Worm (Caenorhabditis elegans) whole organism, young adult: ENCODE results near the gene F47C12.6.

Source experiments
- B0035.1 ChIP-seq: sonication (generic microtip); optimal IDR thresholded peaks from 2 replicates; lab custom pipeline; 2016; ENCODE audit warnings: missing genetic modification characterization, mild to moderate bottlenecking, missing compliant biosample characterization, missing genotype, missing genetic modification reagents
- B0336.3 ChIP-seq: fragments of 200-800 bp; sonication (Bioruptor generic); IDR thresholded peaks from 2 replicates; pipeline ENCODE4 v1.3.6; 2022; ENCODE audit warnings: missing genetic modification characterization, missing compliant biosample characterization
- D2030.7 ChIP-seq: fragments of 200-800 bp; sonication (Bioruptor generic); IDR thresholded peaks from 2 replicates; pipeline ENCODE4 v1.3.6; 2022; ENCODE audit warnings: missing genetic modification reagents, missing genetic modification characterization, missing compliant biosample characterization
- F10E7.11 ChIP-seq: sonication (generic microtip); optimal IDR thresholded peaks from 2 replicates; lab custom pipeline; 2017; ENCODE audit warnings: mild to moderate bottlenecking, missing genetic modification characterization, moderate library complexity, missing compliant biosample characterization
- F55B11.4 ChIP-seq: sonication (generic microtip); optimal IDR thresholded peaks from 2 replicates; lab custom pipeline; 2016; ENCODE audit warnings: missing compliant biosample characterization, missing genetic modification characterization, borderline replicate concordance; ENCODE audit not compliant: insufficient read depth
- Y56A3A.18 ChIP-seq: fragments of 200-800 bp; sonication (Bioruptor generic); IDR thresholded peaks from 2 replicates; pipeline ENCODE4 v1.3.6; 2022; ENCODE audit warnings: missing genetic modification reagents, missing genetic modification characterization, missing compliant biosample characterization
- ZK185.1 ChIP-seq: sonication (generic microtip); optimal IDR thresholded peaks from 2 replicates; lab custom pipeline; 2016; ENCODE audit warnings: mild to moderate bottlenecking, missing genetic modification characterization, missing compliant biosample characterization; ENCODE audit not compliant: poor library complexity, severe bottlenecking
- aptf-2 ChIP-seq: fragments of 200-800 bp; sonication (Bioruptor generic); conservative IDR thresholded peaks from 2 replicates; pipeline ENCODE4 v1.3.6; 2022; ENCODE audit warnings: missing genetic modification reagents, missing genetic modification characterization, missing compliant biosample characterization
- bed-2 ChIP-seq: fragments of 200-800 bp; sonication (Bioruptor generic); IDR thresholded peaks from 2 replicates; pipeline ENCODE4 v1.3.6; 2022; ENCODE audit warnings: missing genetic modification reagents, missing genetic modification characterization, missing compliant biosample characterization
- ccch-3 ChIP-seq: fragments of 200-800 bp; sonication (Bioruptor generic); optimal IDR thresholded peaks from 2 replicates; lab custom pipeline; 2018; ENCODE audit warnings: mild to moderate bottlenecking, missing genetic modification characterization, missing compliant biosample characterization
- cebp-1 ChIP-seq, 2 experiments: fragments of 200-800 bp in 1 of 2; sonication (Bioruptor generic) in 1 of 2; sonication (generic microtip) in 1 of 2; IDR thresholded peaks in 1 of 2; optimal IDR thresholded peaks in 1 of 2; 2 replicates each; pipeline versions ENCODE4 v1.3.6 to Lab custom; 2017 to 2022; ENCODE audit warnings: missing compliant biosample characterization in 2 of 2, missing genetic modification characterization in 2 of 2, mild to moderate bottlenecking in 1 of 2, missing genetic modification reagents in 1 of 2, moderate library complexity in 1 of 2
- ceh-100 ChIP-seq: fragments of 200-800 bp; sonication (Bioruptor generic); IDR thresholded peaks from 2 replicates; pipeline ENCODE4 v1.3.6; 2022; ENCODE audit warnings: missing genetic modification reagents, missing genetic modification characterization, missing compliant biosample characterization
- ceh-91 ChIP-seq: fragments of 200-800 bp; sonication (Bioruptor generic); IDR thresholded peaks from 2 replicates; pipeline ENCODE4 v1.3.6; 2022; ENCODE audit warnings: missing genetic modification reagents, missing genetic modification characterization, missing compliant biosample characterization
- dpff-1 ChIP-seq: sonication (generic microtip); optimal IDR thresholded peaks from 2 replicates; lab custom pipeline; 2017; ENCODE audit warnings: mild to moderate bottlenecking, missing genetic modification characterization, missing compliant biosample characterization
- efl-1 ChIP-seq: fragments of 150-350 bp; optimal IDR thresholded peaks from 2 replicates; lab custom pipeline; 2014; ENCODE audit warnings: missing biosample characterization, missing genetic modification reagents, missing genetic modification characterization
- ets-4 ChIP-seq: fragments of 200-800 bp; sonication (Bioruptor generic); optimal IDR thresholded peaks from 2 replicates; lab custom pipeline; 2018; ENCODE audit warnings: mild to moderate bottlenecking, missing genetic modification characterization, missing compliant biosample characterization
- hmg-1.2 ChIP-seq: fragments of 200-800 bp; sonication (Bioruptor generic); IDR thresholded peaks from 2 replicates; pipeline ENCODE4 v1.3.6; 2022; ENCODE audit warnings: missing genetic modification reagents, missing genetic modification characterization, missing compliant biosample characterization
- lag-1 ChIP-seq: fragments of 200-800 bp; sonication (Bioruptor generic); IDR thresholded peaks from 2 replicates; pipeline ENCODE4 v1.3.6; 2022; ENCODE audit warnings: missing genetic modification reagents, missing genetic modification characterization, missing compliant biosample characterization
- let-526 ChIP-seq: fragments of 200-800 bp; sonication (Bioruptor generic); IDR thresholded peaks from 2 replicates; pipeline ENCODE4 v1.3.6; 2022; ENCODE audit warnings: missing genetic modification reagents, missing genetic modification characterization, missing compliant biosample characterization
- lin-26 ChIP-seq: fragments of 200-800 bp; sonication (Bioruptor generic); IDR thresholded peaks from 2 replicates; pipeline ENCODE4 v1.3.6; 2022; ENCODE audit warnings: missing genetic modification reagents, missing genetic modification characterization, missing compliant biosample characterization
- lin-35 ChIP-seq, 3 experiments: fragments of 150-350 bp in 2 of 3; sonication (generic microtip) in 1 of 3; optimal IDR thresholded peaks; 2 replicates each; lab custom pipeline; 2014 to 2018; ENCODE audit warnings: missing biosample characterization in 3 of 3, missing genetic modification characterization in 3 of 3, missing genetic modification reagents in 3 of 3
- lin-40 ChIP-seq: sonication (generic microtip); optimal IDR thresholded peaks from 2 replicates; lab custom pipeline; 2016; ENCODE audit warnings: missing genetic modification characterization, mild to moderate bottlenecking, missing compliant biosample characterization, missing genotype, missing genetic modification reagents
- lin-54 ChIP-seq: fragments of 200-800 bp; sonication (Bioruptor generic); optimal IDR thresholded peaks from 2 replicates; lab custom pipeline; 2018; ENCODE audit warnings: mild to moderate bottlenecking, missing genetic modification characterization, missing compliant biosample characterization
- lsy-27 ChIP-seq: sonication (generic microtip); optimal IDR thresholded peaks from 2 replicates; lab custom pipeline; 2017; ENCODE audit warnings: missing genetic modification characterization, mild to moderate bottlenecking, missing compliant biosample characterization, antibody characterized with exemption, missing genotype, borderline replicate concordance; ENCODE audit not compliant: insufficient read depth
- madf-10 ChIP-seq: sonication (generic microtip); optimal IDR thresholded peaks from 2 replicates; lab custom pipeline; 2016; ENCODE audit warnings: mild to moderate bottlenecking, missing genetic modification characterization, missing compliant biosample characterization
- madf-3 ChIP-seq: fragments of 200-800 bp; sonication (Bioruptor generic); IDR thresholded peaks from 2 replicates; pipeline ENCODE4 v1.3.6; 2022; ENCODE audit warnings: missing genetic modification reagents, missing genetic modification characterization, missing compliant biosample characterization
- madf-6 ChIP-seq: fragments of 200-800 bp; sonication (Bioruptor generic); IDR thresholded peaks from 2 replicates; pipeline ENCODE4 v1.3.6; 2022; ENCODE audit warnings: missing genetic modification reagents, missing genetic modification characterization, missing compliant biosample characterization
- nfya-1 ChIP-seq: sonication (generic microtip); optimal IDR thresholded peaks from 2 replicates; lab custom pipeline; 2017; ENCODE audit warnings: antibody characterized with exemption, missing compliant biosample characterization, missing genetic modification characterization, borderline replicate concordance; ENCODE audit not compliant: insufficient read depth
- nfyb-1 ChIP-seq: fragments of 200-800 bp; sonication (Bioruptor generic); IDR thresholded peaks from 2 replicates; pipeline ENCODE4 v1.3.6; 2022; ENCODE audit warnings: missing genetic modification reagents, missing genetic modification characterization, missing compliant biosample characterization
- nhr-179 ChIP-seq: sonication (generic microtip); optimal IDR thresholded peaks from 2 replicates; lab custom pipeline; 2016; ENCODE audit warnings: mild to moderate bottlenecking, missing genetic modification characterization, missing compliant biosample characterization
- nhr-27 ChIP-seq: fragments of 200-800 bp; sonication (Bioruptor generic); optimal IDR thresholded peaks from 2 replicates; lab custom pipeline; 2018; ENCODE audit warnings: mild to moderate bottlenecking, missing genetic modification characterization, moderate library complexity, missing compliant biosample characterization
- nhr-80 ChIP-seq: sonication (generic microtip); optimal IDR thresholded peaks from 2 replicates; lab custom pipeline; 2016; ENCODE audit warnings: missing genetic modification characterization, missing compliant biosample characterization
- rcor-1 ChIP-seq: fragments of 200-800 bp; sonication (Bioruptor generic); IDR thresholded peaks from 2 replicates; pipeline ENCODE4 v1.3.6; 2022; ENCODE audit warnings: missing genetic modification reagents, missing genetic modification characterization, missing compliant biosample characterization
- rec-8 ChIP-seq, 2 experiments: sonication (generic microtip); optimal IDR thresholded peaks; 2 replicates each; lab custom pipeline; 2016; ENCODE audit warnings: mild to moderate bottlenecking in 2 of 2, missing genetic modification characterization in 2 of 2, missing genetic modification reagents in 2 of 2, missing genotype in 2 of 2, missing biosample characterization in 1 of 2, missing compliant biosample characterization in 1 of 2, moderate library complexity in 1 of 2
- rpc-1 ChIP-seq, 2 experiments: fragments of 150-350 bp in 1 of 2; sonication (generic microtip) in 1 of 2; optimal IDR thresholded peaks; 2 replicates each; lab custom pipeline; 2014 to 2018; ENCODE audit warnings: missing biosample characterization in 1 of 2, missing genetic modification characterization in 1 of 2, missing genetic modification reagents in 1 of 2, missing genotype in 1 of 2
- snpc-1.1 ChIP-seq: sonication (generic microtip); optimal IDR thresholded peaks from 2 replicates; lab custom pipeline; 2017; ENCODE audit warnings: missing genetic modification characterization, mild to moderate bottlenecking, missing compliant biosample characterization, antibody characterized with exemption, moderate library complexity, missing genotype, missing genetic modification reagents; ENCODE audit not compliant: insufficient read depth
- snpc-4 ChIP-seq, 5 experiments: fragments of 150-350 bp in 1 of 5; sonication (generic microtip) in 4 of 5; optimal IDR thresholded peaks; 2 replicates each; lab custom pipeline; 2014 to 2018; ENCODE audit warnings: missing genetic modification characterization in 5 of 5, missing biosample characterization in 3 of 5, antibody characterized with exemption in 2 of 5, mild to moderate bottlenecking in 2 of 5, missing compliant biosample characterization in 2 of 5, missing genotype in 2 of 5, moderate library complexity in 2 of 5, missing genetic modification reagents in 1 of 5
- somi-1 ChIP-seq: fragments of 200-800 bp; sonication (Bioruptor generic); optimal IDR thresholded peaks from 2 replicates; lab custom pipeline; 2018; ENCODE audit warnings: mild to moderate bottlenecking, missing genetic modification characterization, missing compliant biosample characterization
- sptf-2 ChIP-seq: fragments of 200-800 bp; sonication (Bioruptor generic); optimal IDR thresholded peaks from 2 replicates; lab custom pipeline; 2018; ENCODE audit warnings: mild to moderate bottlenecking, missing genetic modification characterization, missing compliant biosample characterization
- tbx-9 ChIP-seq: sonication (generic microtip); optimal IDR thresholded peaks from 2 replicates; lab custom pipeline; 2016; ENCODE audit warnings: borderline replicate concordance, missing genetic modification characterization, inconsistent platforms, missing compliant biosample characterization
- ztf-6 ChIP-seq: fragments of 200-800 bp; sonication (Bioruptor generic); IDR thresholded peaks from 2 replicates; pipeline ENCODE4 v1.3.6; 2022; ENCODE audit warnings: missing genetic modification reagents, missing genetic modification characterization, missing compliant biosample characterization

F47C12.6 gene

ce11 chrIV:4025923-4026322 lies 32.7 kb upstream of the F47C12.6 start (continued):
- TF ChIP-seq aptf-2 (GFP tag; lab: Robert Waterston, UW) (no peak), hmg-1.2 (GFP tag; lab: Robert Waterston, UW) (peak; percentile 25; the same call in 1 of the 2 replicates), somi-1 (peak; percentile 72), lin-35 (GFP tag; optimal IDR thresholded peaks at IDR 0.05; lab: Kevin White, UChicago) (peak in 1 of 3 experiments; percentile 16)

- TF ChIP-seq rcor-1 (GFP tag; lab: Robert Waterston, UW): 0 out of 2 replicates have a peak, but pooled peaks have one; percentile 31
- no peak for TF ChIP-seq ceh-91
- peak; percentile 38; the same call in 1 of the 2 replicates for TF ChIP-seq lin-26
- TF ChIP-seq F55B11.4: no peak
- TF ChIP-seq Y56A3A.18 (GFP tag; lab: Robert Waterston, UW): no peak
- TF ChIP-seq ccch-3 (GFP tag; lab: Kevin White, UChicago): no peak
- TF ChIP-seq sptf-2 (GFP tag; lab: Kevin White, UChicago): no peak
- TF ChIP-seq cebp-1 (GFP tag; IDR thresholded peaks at IDR 0.05; lab: Robert Waterston, UW): no peak
- TF ChIP-seq cebp-1 (tag; optimal IDR thresholded peaks at IDR 0.05; lab: Kevin White, UChicago): peak; percentile 79
- TF ChIP-seq lin-40 (tag; lab: Kevin White, UChicago): peak; percentile 77
- TF ChIP-seq efl-1 (GFP tag; lab: Kevin White, UChicago): peak; percentile 11
- no peak for TF ChIP-seq tbx-9 (tag; lab: Kevin White, UChicago)
- no peak for TF ChIP-seq ZK185.1 (tag; lab: Kevin White, UChicago)
- no peak for TF ChIP-seq let-526 (GFP tag; lab: Robert Waterston, UW)
- no peak for TF ChIP-seq snpc-1.1
- TF ChIP-seq lag-1 (GFP tag; lab: Robert Waterston, UW): no peak
- no peak for TF ChIP-seq ceh-100 (GFP tag; lab: Robert Waterston, UW)
- no peak for TF ChIP-seq D2030.7 (GFP tag; lab: Robert Waterston, UW)
- no peak for TF ChIP-seq rpc-1 (optimal IDR thresholded peaks at IDR 0.05; lab: Kevin White, UChicago)
- TF ChIP-seq rpc-1 (tag; optimal IDR thresholded peaks at IDR 0.05; lab: Kevin White, UChicago): no peak
- no peak for TF ChIP-seq B0035.1
- TF ChIP-seq hmg-1.2 (GFP tag; lab: Robert Waterston, UW): peak; percentile 88
- peak; percentile 52 for TF ChIP-seq nfyb-1 (GFP tag; lab: Robert Waterston, UW)
- no peak for TF ChIP-seq madf-10 (tag; lab: Kevin White, UChicago)
- TF ChIP-seq nhr-80 (tag; lab: Kevin White, UChicago): peak; percentile 77
- TF ChIP-seq lin-35 (GFP tag; optimal IDR thresholded peaks at IDR 0.05; lab: Kevin White, UChicago): no peak
- no peak for TF ChIP-seq snpc-4 (GFP tag; optimal IDR thresholded peaks at IDR 0.05; lab: Kevin White, UChicago)
- peak; percentile 5 to 38 (median 20) for TF ChIP-seq snpc-4 (tag; optimal IDR thresholded peaks at IDR 0.05; lab: Kevin White, UChicago)
- TF ChIP-seq bed-2 (GFP tag; lab: Robert Waterston, UW): no peak
- no peak for TF ChIP-seq madf-6 (GFP tag; lab: Robert Waterston, UW)
- TF ChIP-seq nfya-1 (tag; lab: Kevin White, UChicago): no peak
- no peak for TF ChIP-seq F10E7.11 (tag; lab: Kevin White, UChicago)
- TF ChIP-seq ztf-6: peak; percentile 9; the same call in 1 of the 2 replicates
- TF ChIP-seq madf-3 (GFP tag; lab: Robert Waterston, UW): no peak
- no peak for TF ChIP-seq ets-4 (GFP tag; lab: Kevin White, UChicago)
- no peak for TF ChIP-seq aptf-2 (GFP tag; lab: Robert Waterston, UW)
- TF ChIP-seq lsy-27 (tag; lab: Kevin White, UChicago): no peak
- TF ChIP-seq dpff-1: no peak
- TF ChIP-seq lin-54 (GFP tag; lab: Kevin White, UChicago): peak; percentile 33
- peak; percentile 48; the same call in 1 of the 2 replicates for TF ChIP-seq B0336.3 (GFP tag; lab: Robert Waterston, UW)
- TF ChIP-seq rec-8 (tag; optimal IDR thresholded peaks at IDR 0.05; lab: Kevin White, UChicago): no peak
- TF ChIP-seq nhr-27 (tag; lab: Kevin White, UChicago): no peak
- no peak for TF ChIP-seq nhr-179 (tag; lab: Kevin White, UChicago)
Measured at ce11 chrIV:4024159-4025004, 31.2 kb upstream of the F47C12.6 start.
